Fruit fly (Drosophila melanogaster) whole organism, embryonic: ENCODE data around the gene ab.

Experiments used
- Atf6 ChIP-seq: fragments of 200-800 bp; sonication (Bioruptor generic); IDR thresholded peaks from 2 replicates; pipeline ENCODE4 v1.3.6; 2022; ENCODE audit warnings: missing biosample characterization, missing genetic modification characterization
- BEAF-32 ChIP-seq: fragments of 200-800 bp; sonication (Bioruptor generic); optimal IDR thresholded peaks from 3 replicates; lab custom pipeline; 2017; ENCODE audit warnings: missing biosample characterization, missing genetic modification characterization, mild to moderate bottlenecking, moderate library complexity, missing genetic modification reagents
- Bgb ChIP-seq: fragments of 200-800 bp; sonication (Bioruptor generic); IDR thresholded peaks from 2 replicates; pipeline ENCODE4 v1.3.6; 2022; ENCODE audit warnings: missing biosample characterization, missing genetic modification characterization; ENCODE audit not compliant: partially characterized antibody
- CG10565 ChIP-seq: fragments of 200-800 bp; sonication (Bioruptor generic); optimal IDR thresholded peaks from 3 replicates; lab custom pipeline; 2016; ENCODE audit warnings: missing biosample characterization, mild to moderate bottlenecking, missing genetic modification characterization
- CG12769 ChIP-seq: fragments of 200-800 bp; sonication (Bioruptor generic); optimal IDR thresholded peaks from 2 replicates; lab custom pipeline; 2019; ENCODE audit warnings: missing biosample characterization, mild to moderate bottlenecking, missing genetic modification characterization, moderate library complexity
- CG15011 ChIP-seq: fragments of 200-800 bp; sonication (Bioruptor generic); optimal IDR thresholded peaks from 3 replicates; lab custom pipeline; 2018; ENCODE audit warnings: missing biosample characterization, mild to moderate bottlenecking, missing genetic modification characterization
- CG15269 ChIP-seq: fragments of 200-800 bp; sonication (Bioruptor generic); optimal IDR thresholded peaks from 2 replicates; lab custom pipeline; 2018; ENCODE audit warnings: missing biosample characterization, mild to moderate bottlenecking, missing genetic modification characterization, moderate library complexity
- CG1529 ChIP-seq: fragments of 200-800 bp; sonication (Bioruptor generic); optimal IDR thresholded peaks from 3 replicates; lab custom pipeline; 2018; ENCODE audit warnings: missing biosample characterization, missing genetic modification characterization
- CG17829 ChIP-seq: fragments of 200-800 bp; optimal IDR thresholded peaks from 2 replicates; lab custom pipeline; 2019; ENCODE audit warnings: missing biosample characterization, mild to moderate bottlenecking, missing genetic modification characterization, moderate library complexity
- CG18619 ChIP-seq: fragments of 200-800 bp; sonication (Bioruptor generic); optimal IDR thresholded peaks from 3 replicates; lab custom pipeline; 2017; ENCODE audit warnings: missing biosample characterization, mild to moderate bottlenecking, missing genetic modification characterization
- CG2199 ChIP-seq: fragments of 200-800 bp; sonication (Bioruptor generic); IDR thresholded peaks from 3 replicates; pipeline ENCODE4 v1.3.6; 2022; ENCODE audit warnings: missing biosample characterization, missing genetic modification characterization
- CG2712 ChIP-seq: fragments of 200-800 bp; optimal IDR thresholded peaks from 3 replicates; lab custom pipeline; 2019; ENCODE audit warnings: missing biosample characterization, mild to moderate bottlenecking, missing genetic modification characterization, moderate library complexity
- CG2875 ChIP-seq: fragments of 200-800 bp; sonication (Bioruptor generic); optimal IDR thresholded peaks from 2 replicates; lab custom pipeline; 2017; ENCODE audit warnings: missing biosample characterization, mild to moderate bottlenecking, missing genetic modification characterization, missing genetic modification reagents
- CG31224 ChIP-seq: fragments of 200-800 bp; sonication (Bioruptor generic); IDR thresholded peaks from 2 replicates; pipeline ENCODE4 v1.3.6; 2022; ENCODE audit warnings: missing biosample characterization, missing genetic modification characterization
- CG3726 ChIP-seq: fragments of 200-800 bp; sonication (Bioruptor generic); IDR thresholded peaks from 3 replicates; pipeline ENCODE4, ENCODE4 v1.3.6; 2022; ENCODE audit warnings: missing biosample characterization, missing genetic modification characterization
- CG5180 ChIP-seq: fragments of 200-800 bp; sonication (Bioruptor generic); optimal IDR thresholded peaks from 3 replicates; lab custom pipeline; 2017; ENCODE audit warnings: missing biosample characterization, missing genetic modification characterization, mild to moderate bottlenecking, moderate library complexity, missing genetic modification reagents
- CG7928 ChIP-seq: fragments of 200-800 bp; sonication (Bioruptor generic); optimal IDR thresholded peaks from 2 replicates; lab custom pipeline; 2017; ENCODE audit warnings: missing biosample characterization, mild to moderate bottlenecking, missing genetic modification characterization
- CG9609 ChIP-seq: fragments of 200-800 bp; sonication (Bioruptor generic); optimal IDR thresholded peaks from 3 replicates; lab custom pipeline; 2016; ENCODE audit warnings: missing biosample characterization, missing genetic modification characterization
- Chrac-16 ChIP-seq: fragments of 200-800 bp; sonication (Bioruptor generic); optimal IDR thresholded peaks from 3 replicates; lab custom pipeline; 2016; ENCODE audit warnings: missing biosample characterization, missing genetic modification characterization
- GATAe ChIP-seq: fragments of 200-800 bp; sonication (Bioruptor generic); conservative IDR thresholded peaks from 2 replicates; pipeline ENCODE4 v1.3.6; 2022; ENCODE audit warnings: missing biosample characterization, missing genetic modification characterization
- MTF-1 ChIP-seq: fragments of 200-800 bp; sonication (Bioruptor generic); optimal IDR thresholded peaks from 2 replicates; lab custom pipeline; 2018; ENCODE audit warnings: missing biosample characterization, mild to moderate bottlenecking, missing genetic modification characterization, borderline replicate concordance
- Max ChIP-seq: fragments of 200-800 bp; sonication (Bioruptor generic); optimal IDR thresholded peaks from 2 replicates; lab custom pipeline; 2016; ENCODE audit warnings: missing biosample characterization, mild to moderate bottlenecking, missing genetic modification characterization
- Mes4 ChIP-seq: fragments of 200-800 bp; sonication (Bioruptor generic); optimal IDR thresholded peaks from 2 replicates; lab custom pipeline; 2016; ENCODE audit warnings: missing biosample characterization, missing genetic modification characterization
- Neu2 ChIP-seq: fragments of 200-800 bp; sonication (Bioruptor generic); optimal IDR thresholded peaks from 3 replicates; lab custom pipeline; 2016; ENCODE audit warnings: missing biosample characterization, missing genetic modification characterization, borderline replicate concordance
- Oli ChIP-seq: fragments of 200-800 bp; sonication (Bioruptor generic); optimal IDR thresholded peaks from 2 replicates; lab custom pipeline; 2018; ENCODE audit warnings: missing biosample characterization, mild to moderate bottlenecking, missing genetic modification characterization, moderate library complexity
- Scr ChIP-seq: fragments of 200-800 bp; sonication (Bioruptor generic); IDR thresholded peaks from 2 replicates; pipeline ENCODE4 v1.3.6; 2022; ENCODE audit warnings: missing biosample characterization, missing genetic modification characterization; ENCODE audit not compliant: partially characterized antibody
- ac ChIP-seq: fragments of 200-800 bp; sonication (Bioruptor generic); optimal IDR thresholded peaks from 3 replicates; lab custom pipeline; 2017; ENCODE audit warnings: missing biosample characterization, mild to moderate bottlenecking, missing genetic modification characterization
- ara ChIP-seq: fragments of 200-800 bp; sonication (Bioruptor generic); IDR thresholded peaks from 2 replicates; pipeline ENCODE4 v1.3.6; 2022; ENCODE audit warnings: missing biosample characterization, missing genetic modification characterization
- cad ChIP-seq: fragments of >200 bp; optimal IDR thresholded peaks from 2 replicates; lab custom pipeline; 2017; ENCODE audit warnings: missing biosample characterization, missing genetic modification characterization
- chm ChIP-seq: fragments of 200-800 bp; sonication (Bioruptor generic); IDR thresholded peaks from 2 replicates; pipeline ENCODE4 v1.3.6; 2022; ENCODE audit warnings: missing biosample characterization, missing genetic modification characterization
- corto ChIP-seq: fragments of 200-800 bp; sonication (Bioruptor generic); optimal IDR thresholded peaks from 2 replicates; lab custom pipeline; 2016; ENCODE audit warnings: missing biosample characterization, mild to moderate bottlenecking, missing genetic modification characterization, moderate library complexity
- crol ChIP-seq: fragments of 200-800 bp; sonication (Bioruptor generic); IDR thresholded peaks from 2 replicates; pipeline ENCODE4 v1.3.6; 2022; ENCODE audit warnings: missing biosample characterization, missing genetic modification characterization
- gcm ChIP-seq: fragments of 200-800 bp; sonication (Bioruptor generic); optimal IDR thresholded peaks from 2 replicates; lab custom pipeline; 2019; ENCODE audit warnings: missing biosample characterization, mild to moderate bottlenecking, missing genetic modification characterization, moderate library complexity
- gt ChIP-seq: fragments of 200-800 bp; sonication (Bioruptor generic); IDR thresholded peaks from 2 replicates; pipeline ENCODE4 v1.3.6; 2022; ENCODE audit warnings: missing biosample characterization, missing genetic modification characterization
- maf-S ChIP-seq: fragments of 200-800 bp; sonication (Bioruptor generic); optimal IDR thresholded peaks from 2 replicates; lab custom pipeline; 2016; ENCODE audit warnings: missing biosample characterization, missing genetic modification characterization
- nerfin-1 ChIP-seq: fragments of 200-800 bp; sonication (Bioruptor generic); optimal IDR thresholded peaks from 3 replicates; lab custom pipeline; 2019; ENCODE audit warnings: missing biosample characterization, mild to moderate bottlenecking, missing genetic modification characterization, moderate library complexity
- oc ChIP-seq: fragments of 200-800 bp; sonication (Bioruptor generic); optimal IDR thresholded peaks from 2 replicates; lab custom pipeline; 2018; ENCODE audit warnings: missing biosample characterization, mild to moderate bottlenecking, missing genetic modification characterization, moderate library complexity
- repo ChIP-seq: fragments of 200-800 bp; sonication (Bioruptor generic); optimal IDR thresholded peaks from 2 replicates; lab custom pipeline; 2016; ENCODE audit warnings: missing biosample characterization, missing genetic modification characterization
- schlank ChIP-seq: fragments of 200-800 bp; sonication (Bioruptor generic); optimal IDR thresholded peaks from 2 replicates; lab custom pipeline; 2018; ENCODE audit warnings: missing biosample characterization, mild to moderate bottlenecking, missing genetic modification characterization
- sens ChIP-seq: fragments of 200-800 bp; sonication (Bioruptor generic); peaks from one replicate; lab custom pipeline; 2016; ENCODE audit warnings: missing biosample characterization, missing genetic modification characterization
- seq ChIP-seq: fragments of 200-800 bp; sonication (Bioruptor generic); IDR thresholded peaks from 2 replicates; pipeline ENCODE4 v1.3.6; 2022; ENCODE audit warnings: missing biosample characterization, missing genetic modification characterization
- sna ChIP-seq: fragments of 200-800 bp; sonication (Bioruptor generic); IDR thresholded peaks from 2 replicates; pipeline ENCODE4 v1.3.6; 2022; ENCODE audit warnings: missing biosample characterization, missing genetic modification characterization; ENCODE audit not compliant: partially characterized antibody
- sr ChIP-seq: fragments of 200-800 bp; sonication (Bioruptor generic); IDR thresholded peaks from 3 replicates; pipeline ENCODE4 v1.3.6; 2022; ENCODE audit warnings: missing biosample characterization, missing genetic modification characterization
- stc ChIP-seq: fragments of 200-800 bp; sonication (Bioruptor generic); IDR thresholded peaks from 2 replicates; pipeline ENCODE4 v1.3.6; 2022; ENCODE audit warnings: missing biosample characterization, missing genetic modification characterization
- tin ChIP-seq: fragments of 200-800 bp; sonication (Bioruptor generic); optimal IDR thresholded peaks from 3 replicates; lab custom pipeline; 2016; ENCODE audit warnings: missing biosample characterization, missing genetic modification characterization
- tll ChIP-seq, 2 experiments: fragments of 200-800 bp in 1 of 2; fragments of >200 bp in 1 of 2; sonication (Bioruptor generic) in 1 of 2; optimal IDR thresholded peaks; 2 replicates each; lab custom pipeline; 2017 to 2019; ENCODE audit warnings: missing biosample characterization in 2 of 2, missing genetic modification characterization in 2 of 2, mild to moderate bottlenecking in 1 of 2, moderate library complexity in 1 of 2
- tup ChIP-seq: fragments of 200-800 bp; sonication (Bioruptor generic); optimal IDR thresholded peaks from 2 replicates; lab custom pipeline; 2016; ENCODE audit warnings: missing biosample characterization, mild to moderate bottlenecking, missing genetic modification characterization, moderate library complexity
- twi ChIP-seq: fragments of 200-800 bp; optimal IDR thresholded peaks from 2 replicates; lab custom pipeline; 2019; ENCODE audit warnings: missing biosample characterization, mild to moderate bottlenecking, missing genetic modification characterization, moderate library complexity
- wor ChIP-seq: fragments of 200-800 bp; sonication (Bioruptor generic); IDR thresholded peaks from 2 replicates; pipeline ENCODE4 v1.3.6; 2022; ENCODE audit warnings: missing biosample characterization, missing genetic modification characterization

The ab gene

DNA sequence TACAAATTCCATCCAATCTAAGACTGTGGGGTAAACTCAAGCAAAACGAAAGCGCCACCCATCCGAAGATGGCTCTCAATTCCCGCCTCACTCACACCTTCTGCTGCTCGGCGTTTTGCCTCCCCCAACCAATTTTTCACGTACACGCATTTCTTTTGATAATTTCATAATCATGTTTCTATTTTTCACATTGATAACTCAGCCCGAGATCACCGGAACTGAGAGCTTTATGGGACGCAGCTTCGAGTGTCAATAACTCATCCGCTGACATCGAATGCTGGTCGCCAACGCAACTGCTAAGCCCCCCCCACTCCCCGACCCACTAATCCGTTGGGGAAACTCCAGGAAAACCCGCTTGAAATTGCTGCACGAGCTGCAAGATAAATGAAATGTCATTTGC is 3.0 kb upstream of the ab start (continued):
- peak; percentile 21 for TF ChIP-seq sens (GFP tag; lab: Kevin White, UChicago)
- no peak for TF ChIP-seq CG7928 (GFP tag; lab: Kevin White, UChicago)
- TF ChIP-seq cad (GFP tag; lab: Kevin White, UChicago), result no peak
- TF ChIP-seq CG9609 (GFP tag; lab: Kevin White, UChicago), result no peak
- no peak for TF ChIP-seq MTF-1
- no peak for TF ChIP-seq nerfin-1 (tag; lab: Kevin White, UChicago)
- TF ChIP-seq crol (GFP tag; lab: Robert Waterston, UW), result 0 out of 2 replicates have a peak, but pooled peaks have one; percentile 15
- 0 out of 3 replicates have a peak, but pooled peaks have one; percentile 36 for TF ChIP-seq CG2199 (GFP tag; lab: Robert Waterston, UW)
- TF ChIP-seq Scr (GFP tag; lab: Robert Waterston, UW), result no peak
- no peak for TF ChIP-seq tll (GFP tag; optimal IDR thresholded peaks at IDR 0.05; lab: Kevin White, UChicago)
- TF ChIP-seq tup (GFP tag; lab: Kevin White, UChicago), result no peak
- no peak for TF ChIP-seq Neu2 (GFP tag; lab: Kevin White, UChicago)
- TF ChIP-seq gt (GFP tag; lab: Robert Waterston, UW), result no peak
- no peak for TF ChIP-seq BEAF-32 (GFP tag; lab: Kevin White, UChicago)
- no peak for TF ChIP-seq Mes4 (GFP tag; lab: Kevin White, UChicago)
- peak; percentile 36 for TF ChIP-seq gcm (GFP tag; lab: Kevin White, UChicago)
- TF ChIP-seq CG10565 (GFP tag; lab: Kevin White, UChicago), result no peak
- TF ChIP-seq sna, result no peak
- no peak for TF ChIP-seq CG12769 (tag; lab: Kevin White, UChicago)
- TF ChIP-seq CG5180 (GFP tag; lab: Kevin White, UChicago), result peak; percentile 42
- TF ChIP-seq Max (GFP tag; lab: Kevin White, UChicago), result no peak
- no peak for TF ChIP-seq CG17829
- TF ChIP-seq schlank (tag; lab: Kevin White, UChicago), result no peak
- 0 out of 2 replicates have a peak, but pooled peaks have one; percentile 20 for TF ChIP-seq ara (GFP tag; lab: Robert Waterston, UW)
- no peak for TF ChIP-seq CG31224 (GFP tag; lab: Robert Waterston, UW)
- TF ChIP-seq corto (GFP tag; lab: Kevin White, UChicago), result no peak
- TF ChIP-seq CG15269, result no peak
- no peak for TF ChIP-seq twi (tag; lab: Kevin White, UChicago)
- TF ChIP-seq CG18619 (GFP tag; lab: Kevin White, UChicago), result no peak
- no peak for TF ChIP-seq wor
- TF ChIP-seq CG1529, result peak; percentile 51
- 0 out of 3 replicates have a peak, but pooled peaks have one; percentile 33 for TF ChIP-seq sr (GFP tag; lab: Robert Waterston, UW)
- TF ChIP-seq repo (GFP tag; lab: Kevin White, UChicago), result no peak

DNA sequence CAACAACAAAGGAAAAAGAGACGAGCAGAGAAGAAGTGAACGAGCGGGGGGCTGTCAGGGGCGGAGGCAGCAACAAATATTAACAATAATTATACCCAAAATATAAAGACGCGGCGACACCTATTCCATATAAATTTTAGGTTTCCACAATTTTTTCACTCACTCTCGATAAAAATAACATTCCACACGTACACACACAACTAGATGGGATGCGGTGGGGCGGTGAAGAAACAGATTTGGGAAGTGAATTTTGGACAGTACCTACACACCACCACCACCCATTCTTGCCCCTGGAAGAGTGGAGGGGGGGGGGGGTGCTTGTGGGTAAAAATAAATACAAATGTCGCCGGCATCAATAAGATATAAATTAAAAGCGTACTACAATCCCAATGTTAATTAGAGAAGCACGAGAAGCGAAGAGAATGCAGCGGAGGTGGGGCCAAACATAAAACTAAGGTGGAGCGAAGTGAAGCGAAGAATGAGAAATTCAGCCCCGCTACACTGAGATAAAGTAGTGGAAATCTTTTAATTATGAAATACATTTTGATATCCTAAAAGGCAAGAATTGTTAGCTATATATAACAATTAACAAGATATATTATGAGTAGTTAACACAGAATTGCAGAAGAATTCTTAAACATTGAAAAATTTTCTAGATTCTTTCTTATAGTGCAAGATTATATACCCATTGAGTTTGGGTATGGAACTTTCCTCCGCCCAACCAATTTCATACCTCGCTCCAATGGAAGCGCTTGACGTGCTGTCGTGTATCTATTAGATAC is 1.7 kb upstream of the ab start:
- TF ChIP-seq Bgb (no peak), CG3726 (GFP tag; lab: Robert Waterston, UW) (peak; percentile 29; the same call in 1 of the 3 replicates), wor (peak; percentile 58), Oli (tag; lab: Kevin White, UChicago) (peak; percentile 76), stc (GFP tag; lab: Robert Waterston, UW) (0 out of 2 replicates have a peak, but pooled peaks have one; percentile 6), CG15011 (peak; percentile 10), GATAe (GFP tag; lab: Robert Waterston, UW) (no peak), Chrac-16 (peak; percentile 60), chm (GFP tag; lab: Robert Waterston, UW) (peak; percentile 69; the same call in 1 of the 2 replicates), oc (peak; percentile 88), ac (no peak), seq (0 out of 2 replicates have a peak, but pooled peaks have one; percentile 32), CG2712 (tag; lab: Kevin White, UChicago) (peak; percentile 81), CG2875 (peak; percentile 76), maf-S (GFP tag; lab: Kevin White, UChicago) (no peak), Atf6 (GFP tag; lab: Robert Waterston, UW) (no peak), tin (GFP tag; lab: Kevin White, UChicago) (peak; percentile 59)
